Worm (Caenorhabditis elegans) whole organism, late embryonic: Measurements from ENCODE around the gene T10C6.16.
"Not testable (repeated sequence)": the region's sequence is repeated elsewhere in the genome, so short reads cannot be mapped to it uniquely, and the experiment has no call there.

Experiments used
- dmd-4 ChIP-seq: sonication (generic microtip); optimal IDR thresholded peaks from 2 replicates; lab custom pipeline; 2016; ENCODE audit warnings: borderline replicate concordance, missing genetic modification characterization, missing compliant biosample characterization
- elt-4 ChIP-seq: sonication (generic microtip); optimal IDR thresholded peaks from 2 replicates; lab custom pipeline; 2016; ENCODE audit warnings: missing genetic modification characterization, missing compliant biosample characterization
- eyg-1 ChIP-seq: sonication (generic microtip); optimal IDR thresholded peaks from 2 replicates; lab custom pipeline; 2016; ENCODE audit warnings: missing genotype, missing genetic modification characterization, missing compliant biosample characterization
- nfya-1 ChIP-seq: sonication (generic microtip); optimal IDR thresholded peaks from 2 replicates; lab custom pipeline; 2017; ENCODE audit warnings: missing genetic modification characterization, mild to moderate bottlenecking, missing compliant biosample characterization, antibody characterized with exemption, moderate library complexity
- nhr-11 ChIP-seq: fragments of 150-350 bp; optimal IDR thresholded peaks from 2 replicates; lab custom pipeline; 2014; ENCODE audit warnings: missing biosample characterization, missing genetic modification characterization
- nhr-232 ChIP-seq: sonication (generic microtip); optimal IDR thresholded peaks from 2 replicates; lab custom pipeline; 2016; ENCODE audit warnings: missing genetic modification characterization, missing compliant biosample characterization
- pqm-1 ChIP-seq: sonication (generic microtip); optimal IDR thresholded peaks from 2 replicates; lab custom pipeline; 2016; ENCODE audit warnings: missing genetic modification characterization, missing compliant biosample characterization
- rnt-1 ChIP-seq: sonication (generic microtip); optimal IDR thresholded peaks from 2 replicates; lab custom pipeline; 2016; ENCODE audit warnings: missing genetic modification characterization, missing compliant biosample characterization
- sox-2 ChIP-seq: fragments of 200-800 bp; sonication (Bioruptor generic); IDR thresholded peaks from 2 replicates; pipeline ENCODE4 v1.3.6; 2022; ENCODE audit warnings: missing genetic modification reagents, missing genetic modification characterization, missing compliant biosample characterization
- unc-55 ChIP-seq: sonication (generic microtip); optimal IDR thresholded peaks from 2 replicates; lab custom pipeline; 2017; ENCODE audit warnings: missing biosample characterization, missing genetic modification reagents, missing genetic modification characterization

DNA sequence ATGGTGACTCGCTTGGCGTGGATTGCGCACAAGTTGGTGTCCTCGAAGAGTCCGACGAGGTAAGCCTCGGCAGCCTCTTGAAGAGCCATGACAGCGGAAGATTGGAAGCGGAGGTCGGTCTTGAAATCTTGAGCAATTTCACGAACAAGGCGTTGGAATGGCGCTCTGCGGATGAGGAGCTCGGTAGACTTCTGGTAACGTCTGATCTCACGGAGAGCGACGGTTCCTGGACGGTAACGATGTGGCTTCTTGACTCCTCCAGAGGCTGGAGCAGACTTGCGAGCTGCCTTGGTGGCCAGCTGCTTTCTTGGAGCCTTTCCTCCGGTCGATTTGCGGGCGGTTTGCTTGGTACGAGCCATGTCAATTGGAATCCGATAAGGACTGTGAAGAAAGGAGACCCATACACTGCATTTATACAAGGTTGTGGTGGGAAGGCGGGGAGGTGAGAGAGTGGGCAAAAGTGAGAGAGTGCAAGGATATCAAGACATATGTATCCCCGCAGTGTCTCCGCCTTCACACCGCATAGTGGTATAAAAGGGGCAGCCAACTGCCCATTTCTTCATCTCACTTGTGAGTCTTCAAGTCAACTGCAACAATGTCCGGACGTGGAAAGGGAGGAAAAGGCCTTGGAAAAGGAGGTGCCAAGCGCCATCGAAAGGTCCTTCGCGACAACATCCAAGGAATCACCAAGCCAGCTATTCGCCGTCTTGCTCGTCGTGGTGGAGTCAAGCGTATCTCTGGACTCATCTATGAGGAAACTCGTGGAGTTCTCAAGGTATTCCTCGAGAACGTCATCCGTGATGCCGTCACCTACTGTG is 9.3 kb upstream of the T10C6.16 start, which contains the start of the genes his-2 and his-1:
- not testable (repeated sequence) for TF ChIP-seq nfya-1 (tag; lab: Kevin White, UChicago); elt-4; eyg-1 (tag; lab: Kevin White, UChicago); nhr-232 (tag; lab: Kevin White, UChicago); pqm-1 (tag; lab: Kevin White, UChicago); unc-55 (GFP tag; lab: Kevin White, UChicago); nhr-11 (tag; lab: Kevin White, UChicago); rnt-1 (tag; lab: Kevin White, UChicago); sox-2; dmd-4
